Worm (Caenorhabditis elegans): Measurements from ENCODE around the gene madf-11.

The madf-11 gene

DNA sequence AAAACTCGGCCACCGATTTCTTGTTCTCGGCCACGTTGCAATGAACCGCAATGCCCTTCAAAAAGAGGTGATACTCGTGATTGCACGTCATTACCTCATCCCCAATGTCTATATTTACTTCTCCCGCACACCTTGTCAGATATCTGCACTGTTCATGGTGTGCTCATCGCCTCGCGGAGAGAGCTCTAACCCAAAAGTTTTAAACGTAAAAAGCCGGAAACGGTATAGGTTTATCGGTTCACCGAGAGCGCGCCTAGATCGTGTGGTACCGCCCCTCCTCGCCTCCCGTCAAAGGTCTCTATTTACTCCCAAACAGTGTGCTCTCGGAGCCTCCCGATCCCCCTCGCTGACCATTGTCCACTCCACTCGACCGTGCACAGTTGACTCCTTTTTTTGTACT is 18.6 kb downstream of the madf-11 start, which contains the start of gene F56D2.3:
F56D2.3 (plus strand) TSS at position 301 of the 400 bp plus-strand sequence.
- TF ChIP-seq ztf-11 (tag; optimal IDR thresholded peaks at IDR 0.05): no peak
- TF ChIP-seq nhr-237 (tag; optimal IDR thresholded peaks at IDR 0.05): no peak
- no peak for TF ChIP-seq nhr-23 (tag; optimal IDR thresholded peaks at IDR 0.05)
- TF ChIP-seq mdl-1 (tag; optimal IDR thresholded peaks at IDR 0.05): no peak
- peak; percentile 2 for TF ChIP-seq pha-4 (tag; optimal IDR thresholded peaks at IDR 0.05)
- no peak for TF ChIP-seq lin-39 (tag; optimal IDR thresholded peaks at IDR 0.05)
- TF ChIP-seq nhr-43 (tag; optimal IDR thresholded peaks at IDR 0.05; ENCODE audit: poor library complexity, severe bottlenecking): no peak
- no peak for TF ChIP-seq jun-1 (tag; optimal IDR thresholded peaks at IDR 0.05)
- TF ChIP-seq daf-12 (tag; optimal IDR thresholded peaks at IDR 0.05): no peak

DNA sequence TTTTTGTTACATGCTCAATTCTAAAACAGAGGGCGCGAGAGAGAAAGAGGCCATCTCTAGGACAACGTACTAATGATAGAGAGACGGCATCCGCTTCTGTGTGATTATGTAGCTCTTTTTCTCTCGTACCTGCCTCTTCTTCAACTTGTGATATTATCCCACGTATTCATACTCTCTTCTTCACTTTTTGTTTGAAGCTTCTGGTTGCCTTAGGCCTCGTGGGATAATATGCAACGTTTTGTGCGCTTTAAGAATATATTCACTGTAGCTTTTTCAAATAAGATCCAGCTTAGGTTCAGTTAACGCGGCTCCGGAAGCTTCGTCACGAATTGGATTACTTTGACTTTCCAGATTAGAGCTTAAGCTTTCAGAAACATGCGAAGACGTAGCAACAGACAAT is 20.5 kb downstream of the madf-11 start, which contains the start of the genes F56D2.8 and uev-2:
F56D2.8 (minus strand) TSS at position 101 of the 400 bp plus-strand sequence.
uev-2 (plus strand) TSS at position 360 of the 400 bp plus-strand sequence.
- TF ChIP-seq ZK546.5 (tag; optimal IDR thresholded peaks at IDR 0.05): no peak
- no peak for TF ChIP-seq nfya-1 (tag; optimal IDR thresholded peaks at IDR 0.05; ENCODE audit: insufficient read depth)
- no peak for TF ChIP-seq ceh-28 (tag; optimal IDR thresholded peaks at IDR 0.05)
- TF ChIP-seq ztf-11 (tag; optimal IDR thresholded peaks at IDR 0.05): no peak
- TF ChIP-seq unc-62 (GFP tag; optimal IDR thresholded peaks at IDR 0.05): no peak

DNA sequence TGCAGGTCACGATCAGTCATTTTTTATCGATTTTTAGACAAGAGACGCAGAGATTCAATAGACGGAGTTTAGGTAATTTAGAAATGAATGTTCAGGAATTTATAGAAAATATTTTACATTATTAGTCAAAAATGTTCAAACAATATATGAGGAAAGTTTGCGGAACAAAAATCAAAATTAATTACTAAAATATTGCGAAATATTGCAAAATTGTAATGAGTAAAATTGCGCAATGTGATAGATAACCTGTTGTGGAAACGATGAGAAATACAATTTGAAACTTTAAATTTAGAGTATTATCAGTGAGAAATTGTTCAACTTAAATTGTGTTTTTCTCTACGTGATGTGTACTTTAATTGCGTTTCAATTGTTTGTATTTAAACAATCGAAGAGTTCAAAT is 22.2 kb downstream of the madf-11 start, which contains the start of gene F56D2.5:
F56D2.5 (minus strand) TSS at position 371 of the 400 bp plus-strand sequence.
- no peak for TF ChIP-seq elt-3 (tag; optimal IDR thresholded peaks at IDR 0.05)
- TF ChIP-seq ceh-28 (tag; optimal IDR thresholded peaks at IDR 0.05): peak; percentile 69
- TF ChIP-seq nhr-43 (tag; optimal IDR thresholded peaks at IDR 0.05; ENCODE audit: poor library complexity, severe bottlenecking): no peak
- no peak for TF ChIP-seq pha-4 (tag; optimal IDR thresholded peaks at IDR 0.05)
- TF ChIP-seq lin-39 (tag; optimal IDR thresholded peaks at IDR 0.05): no peak
- TF ChIP-seq fos-1 (tag; optimal IDR thresholded peaks at IDR 0.05): no peak
- TF ChIP-seq lsy-12 (tag; optimal IDR thresholded peaks at IDR 0.05): no peak

DNA sequence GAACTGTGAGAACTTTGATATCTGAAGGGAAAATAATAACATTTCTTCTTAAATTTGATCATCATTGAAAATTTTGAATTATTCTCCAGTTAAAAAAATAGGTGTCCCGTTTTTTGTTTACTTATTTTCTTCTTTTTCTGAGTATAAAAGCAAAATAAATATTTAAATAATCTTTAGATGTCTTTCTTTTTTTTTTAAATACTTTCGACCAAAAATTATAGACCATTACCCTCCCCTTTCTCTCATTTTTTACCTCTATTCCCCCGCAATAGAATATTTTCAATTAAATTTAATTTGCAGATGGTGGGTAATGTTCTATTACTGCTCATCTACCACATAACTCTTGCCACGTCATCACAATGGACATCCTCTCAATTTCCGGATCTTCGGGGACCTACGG is 29.6 kb downstream of the madf-11 start, which contains the start of gene molo-1:
molo-1 (plus strand) TSS at position 301 of the 400 bp plus-strand sequence.
- no peak for TF ChIP-seq nhr-12 (tag; optimal IDR thresholded peaks at IDR 0.05)
- TF ChIP-seq nhr-77 (tag; optimal IDR thresholded peaks at IDR 0.05): no peak
- no peak for TF ChIP-seq nhr-67 (tag; optimal IDR thresholded peaks at IDR 0.05)
- no peak for TF ChIP-seq nhr-11 (tag; optimal IDR thresholded peaks at IDR 0.05)
- no peak for TF ChIP-seq ceh-16 (tag; optimal IDR thresholded peaks at IDR 0.05)
- no peak for TF ChIP-seq skn-1 (tag; optimal IDR thresholded peaks at IDR 0.05)
- TF ChIP-seq ZK546.5 (tag; optimal IDR thresholded peaks at IDR 0.05): no peak
- TF ChIP-seq snpc-4 (tag; optimal IDR thresholded peaks at IDR 0.05): no peak

DNA sequence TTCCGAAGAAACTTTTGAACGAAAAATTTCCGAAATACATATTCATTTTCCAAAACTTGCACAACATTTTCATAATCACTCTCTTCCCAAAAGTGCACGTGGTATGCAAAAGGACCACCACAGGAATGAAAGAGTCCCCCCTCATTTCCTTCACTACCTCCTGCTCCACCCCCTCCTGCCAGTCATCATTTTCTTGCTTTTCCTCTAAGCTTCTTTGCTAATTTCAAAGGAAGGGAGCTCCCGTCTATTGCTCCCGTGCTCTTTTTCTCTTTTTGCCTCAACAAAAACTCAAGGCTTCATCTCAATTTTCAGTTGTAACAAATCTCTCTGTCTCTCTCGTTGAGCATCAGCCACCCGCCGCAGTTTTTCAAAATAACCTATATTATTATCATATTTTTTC is 30.5 kb downstream of the madf-11 start:
- TF ChIP-seq nfya-1 (tag; optimal IDR thresholded peaks at IDR 0.05; ENCODE audit: insufficient read depth) (peak; percentile 16), unc-39 (tag; optimal IDR thresholded peaks at IDR 0.05) (no peak), egl-27 (tag; optimal IDR thresholded peaks at IDR 0.05) (no peak)

DNA sequence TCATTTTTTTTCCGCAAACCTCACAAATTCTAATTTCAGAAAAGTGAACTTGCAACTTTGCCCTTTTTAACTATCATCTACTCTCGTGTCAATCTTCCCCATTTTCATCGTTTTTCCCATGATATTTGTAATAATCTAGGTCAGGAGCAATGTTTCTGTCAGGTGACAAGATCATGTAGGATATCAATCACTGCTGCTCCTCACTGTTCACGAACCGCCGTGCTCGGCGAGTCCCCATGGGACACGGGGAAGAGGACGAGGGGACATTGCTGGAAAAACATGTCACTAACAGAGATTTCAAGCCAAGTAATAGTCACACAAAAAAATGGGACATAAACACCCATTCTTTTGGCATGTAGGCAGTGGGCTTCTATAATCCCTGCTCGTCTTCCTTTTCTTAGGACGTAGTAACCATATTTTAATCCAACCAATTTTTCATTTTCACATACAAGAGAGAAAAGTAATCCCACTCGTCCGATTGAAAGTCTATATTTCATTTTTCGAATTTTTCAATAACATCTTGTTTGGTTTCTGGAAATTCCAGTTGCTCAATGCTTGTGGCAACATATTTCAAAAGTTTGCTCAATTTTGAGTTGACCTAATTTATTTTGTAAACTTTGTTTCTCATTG is 32.4 kb downstream of the madf-11 start:
- TF ChIP-seq mdl-1 (tag; optimal IDR thresholded peaks at IDR 0.05) (no peak), jun-1 (tag; optimal IDR thresholded peaks at IDR 0.05) (no peak), ceh-16 (tag; optimal IDR thresholded peaks at IDR 0.05) (no peak), nfya-1 (tag; optimal IDR thresholded peaks at IDR 0.05; ENCODE audit: insufficient read depth) (peak; percentile 10), tbx-2 (tag; optimal IDR thresholded peaks at IDR 0.05) (no peak), lin-39 (tag; optimal IDR thresholded peaks at IDR 0.05) (peak; percentile 36)

DNA sequence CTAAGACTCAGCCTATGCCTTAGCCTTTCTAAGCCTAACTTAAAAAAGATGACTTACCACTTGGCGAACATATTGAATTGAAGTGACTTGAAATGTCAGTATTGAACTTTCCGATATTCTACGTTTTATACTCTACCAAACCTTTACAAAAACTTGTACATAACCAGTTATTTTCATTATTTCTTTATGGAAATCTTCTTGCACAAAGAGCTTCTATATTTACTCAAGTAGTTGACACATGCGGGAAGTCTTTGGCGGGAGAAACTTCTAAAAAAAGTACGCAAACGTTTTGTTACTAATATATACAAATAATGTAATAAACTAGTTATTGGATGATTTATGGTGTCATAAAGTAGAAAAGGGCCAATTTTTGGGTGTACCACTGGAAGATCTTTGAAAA is 34.6 kb downstream of the madf-11 start, which contains the start of gene nspb-12:
nspb-12 (minus strand) TSS at position 101 of the 400 bp plus-strand sequence.
- TF ChIP-seq nhr-237 (tag; optimal IDR thresholded peaks at IDR 0.05): no peak
- TF ChIP-seq fkh-10 (GFP tag; optimal IDR thresholded peaks at IDR 0.05): no peak
